Worm (Caenorhabditis elegans) whole organism, early embryonic: ENCODE measurements around the gene F49H6.17.

Experiments used
- ama-1 ChIP-seq: fragments of 150-350 bp; optimal IDR thresholded peaks from 2 replicates; lab custom pipeline; 2014
- ceh-36 ChIP-seq: sonication (generic microtip); optimal IDR thresholded peaks from 2 replicates; lab custom pipeline; 2016; ENCODE audit warnings: missing genetic modification characterization, inconsistent platforms, missing compliant biosample characterization

DNA sequence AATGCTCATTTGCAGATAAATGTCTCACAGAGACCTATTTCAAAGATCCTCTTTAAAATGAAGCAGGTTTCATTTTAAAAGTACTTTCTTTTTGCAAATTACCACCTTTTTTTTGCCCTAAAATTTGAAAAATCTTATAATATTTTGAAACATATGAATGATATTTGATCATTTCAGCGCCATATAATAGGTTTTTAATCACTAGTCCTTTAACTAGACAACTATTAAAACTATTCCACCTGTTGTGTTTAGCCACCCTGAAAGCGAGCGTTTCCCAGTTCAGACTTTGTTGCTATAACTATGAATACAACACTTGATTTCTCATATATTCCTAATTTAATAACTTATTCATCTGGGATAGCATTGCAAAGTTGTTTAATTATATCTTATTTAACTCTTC lies 28.1 kb upstream of the F49H6.17 start, which contains the start of gene srz-95:
- TF ChIP-seq ceh-36 (tag; lab: Kevin White, UChicago) (no peak), ama-1 (no peak)
